Fruit fly (Drosophila melanogaster): ENCODE data around the gene CG10132.

DNA sequence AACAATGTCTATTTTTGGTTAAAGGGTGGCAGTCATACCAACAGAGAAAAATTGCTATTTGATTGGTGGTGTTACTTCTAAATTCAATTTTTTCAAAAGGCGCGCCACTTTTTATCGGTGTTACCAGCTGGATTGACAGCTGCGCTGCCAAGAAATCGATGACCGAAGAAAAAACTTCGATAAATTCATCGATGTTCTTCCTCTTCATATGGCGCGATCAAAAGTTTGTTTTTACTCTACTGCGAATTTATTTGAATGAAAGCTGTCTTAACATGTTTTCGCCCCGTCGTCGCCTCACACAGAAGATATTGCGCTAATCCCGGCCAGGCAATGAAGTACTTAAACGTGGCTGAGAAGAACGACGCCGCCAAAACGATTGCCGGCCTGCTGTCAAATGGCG lies 20.6 kb upstream of the CG10132 start, which contains the start of gene Top3alpha:
- TF ChIP-seq Dfd (GFP tag; optimal IDR thresholded peaks at IDR 0.05), result no peak
- TF ChIP-seq br (GFP tag; optimal IDR thresholded peaks at IDR 0.05), result no peak
- TF ChIP-seq Hr78 (GFP tag; optimal IDR thresholded peaks at IDR 0.05), result no peak
